Worm (Caenorhabditis elegans): Measurements from ENCODE around the gene Y69A2AL.2.

Gene Y69A2AL.2

DNA sequence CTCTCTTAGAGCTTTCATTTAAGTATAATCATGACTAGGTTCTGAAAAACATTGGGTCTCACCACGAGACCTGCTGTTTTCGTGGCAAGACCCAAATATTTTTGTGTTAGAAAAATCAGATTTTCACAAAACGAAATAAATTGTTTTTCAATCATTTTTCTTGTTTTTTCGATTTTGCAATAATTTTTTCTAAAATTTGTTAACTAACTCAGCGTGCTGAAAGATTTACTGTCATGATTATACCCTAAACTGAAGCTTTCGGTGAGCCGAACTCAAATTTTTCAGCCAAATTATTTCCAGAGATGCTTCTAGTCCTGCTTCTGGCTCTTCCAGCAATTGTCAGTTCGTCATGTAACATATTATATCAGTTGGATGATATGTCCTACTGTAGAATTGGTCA, at the start of gene Y69A2AL.2:
Y69A2AL.2 (plus strand) TSS at position 301 of the 400 bp plus-strand sequence.
- TF ChIP-seq scrt-1 (GFP tag; IDR thresholded peaks at IDR 0.05) (no peak), tra-4 (tag; optimal IDR thresholded peaks at IDR 0.05) (no peak), ceh-13 (GFP tag; optimal IDR thresholded peaks at IDR 0.05) (no peak), F13C5.2 (tag; optimal IDR thresholded peaks at IDR 0.05) (no peak), aly-1 (tag; optimal IDR thresholded peaks at IDR 0.05) (no peak), hmg-4 (GFP tag; optimal IDR thresholded peaks at IDR 0.05) (no peak), sea-1 (GFP tag; conservative IDR thresholded peaks at IDR 0.05) (no peak), hnd-1 (tag; optimal IDR thresholded peaks at IDR 0.05) (no peak), B0310.2 (tag; optimal IDR thresholded peaks at IDR 0.05) (no peak), hmbx-1 (tag; optimal IDR thresholded peaks at IDR 0.05) (no peak), pes-1 (GFP tag; IDR thresholded peaks at IDR 0.05) (no peak), ets-7 (tag; optimal IDR thresholded peaks at IDR 0.05) (no peak), ama-1 (optimal IDR thresholded peaks at IDR 0.05) (no peak), tbx-11 (GFP tag; IDR thresholded peaks at IDR 0.05) (no peak), tbx-37 (GFP tag; conservative IDR thresholded peaks at IDR 0.05) (no peak), flt-1 (GFP tag; IDR thresholded peaks at IDR 0.05) (no peak), ceh-36 (tag; optimal IDR thresholded peaks at IDR 0.05) (no peak)

ce11 chrIV:2432693-2433092, 49.4 kb upstream of the Y69A2AL.2 start, which contains the start of gene C45G7.4:
Gene C45G7.4 (plus strand): TSS chrIV:2432993.
- TF ChIP-seq flt-1 (GFP tag; IDR thresholded peaks at IDR 0.05) (no peak), F13C5.2 (tag; optimal IDR thresholded peaks at IDR 0.05) (no peak), tbx-37 (GFP tag; conservative IDR thresholded peaks at IDR 0.05) (no peak), scrt-1 (GFP tag; IDR thresholded peaks at IDR 0.05) (no peak), hmbx-1 (tag; optimal IDR thresholded peaks at IDR 0.05) (no peak), tbx-11 (GFP tag; IDR thresholded peaks at IDR 0.05) (no peak), aly-1 (tag; optimal IDR thresholded peaks at IDR 0.05) (no peak), ets-7 (tag; optimal IDR thresholded peaks at IDR 0.05) (no peak), ceh-36 (tag; optimal IDR thresholded peaks at IDR 0.05) (no peak), sea-1 (GFP tag; conservative IDR thresholded peaks at IDR 0.05) (no peak), hnd-1 (tag; optimal IDR thresholded peaks at IDR 0.05) (no peak), ama-1 (optimal IDR thresholded peaks at IDR 0.05) (no peak), ceh-13 (GFP tag; optimal IDR thresholded peaks at IDR 0.05) (no peak), hmg-4 (GFP tag; optimal IDR thresholded peaks at IDR 0.05) (no peak), tra-4 (tag; optimal IDR thresholded peaks at IDR 0.05) (no peak), B0310.2 (tag; optimal IDR thresholded peaks at IDR 0.05) (no peak), pes-1 (GFP tag; IDR thresholded peaks at IDR 0.05) (no peak)

- TF ChIP-seq hmbx-1 (tag; optimal IDR thresholded peaks at IDR 0.05), result no peak
- no peak for TF ChIP-seq ceh-36 (tag; optimal IDR thresholded peaks at IDR 0.05)
- TF ChIP-seq ama-1 (optimal IDR thresholded peaks at IDR 0.05), result no peak
- TF ChIP-seq hnd-1 (tag; optimal IDR thresholded peaks at IDR 0.05), result no peak
- no peak for TF ChIP-seq sea-1 (GFP tag; conservative IDR thresholded peaks at IDR 0.05)
- no peak for TF ChIP-seq ets-7 (tag; optimal IDR thresholded peaks at IDR 0.05)
- TF ChIP-seq flt-1 (GFP tag; IDR thresholded peaks at IDR 0.05), result no peak
Observed at ce11 chrIV:2434366-2434765, 47.7 kb upstream of the Y69A2AL.2 start.

DNA sequence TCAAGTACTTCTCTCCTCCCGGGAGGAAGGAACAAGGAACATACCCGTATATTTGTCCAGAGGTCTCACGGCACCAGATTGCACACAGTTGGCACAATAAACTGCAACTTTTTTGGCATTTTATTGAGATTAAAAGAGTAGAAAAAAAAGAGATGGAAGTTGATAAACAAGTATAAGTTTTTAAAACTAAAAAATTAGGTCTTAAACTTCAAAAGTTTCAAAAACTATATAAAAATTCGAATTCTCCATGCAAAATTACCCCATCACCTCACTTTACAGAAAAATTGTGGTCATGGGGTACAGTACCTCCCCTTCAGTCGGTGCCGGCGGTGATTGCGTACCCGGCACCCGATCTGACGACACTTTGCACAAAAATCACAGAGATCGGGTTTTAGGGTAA, 30.8 kb upstream of the Y69A2AL.2 start, which contains the start of gene C45G7.13:
C45G7.13 (minus strand) TSS at position 101 of the 400 bp plus-strand sequence.
- TF ChIP-seq tra-4 (tag; optimal IDR thresholded peaks at IDR 0.05), result no peak
- no peak for TF ChIP-seq F13C5.2 (tag; optimal IDR thresholded peaks at IDR 0.05)
- TF ChIP-seq ama-1 (optimal IDR thresholded peaks at IDR 0.05), result no peak
- no peak for TF ChIP-seq ets-7 (tag; optimal IDR thresholded peaks at IDR 0.05)
- TF ChIP-seq hmg-4 (GFP tag; optimal IDR thresholded peaks at IDR 0.05), result no peak
- no peak for TF ChIP-seq B0310.2 (tag; optimal IDR thresholded peaks at IDR 0.05)
- no peak for TF ChIP-seq hnd-1 (tag; optimal IDR thresholded peaks at IDR 0.05)
- no peak for TF ChIP-seq aly-1 (tag; optimal IDR thresholded peaks at IDR 0.05)
- TF ChIP-seq ceh-36 (tag; optimal IDR thresholded peaks at IDR 0.05), result no peak
- no peak for TF ChIP-seq pes-1 (GFP tag; IDR thresholded peaks at IDR 0.05)
- no peak for TF ChIP-seq hmbx-1 (tag; optimal IDR thresholded peaks at IDR 0.05)
- TF ChIP-seq sea-1 (GFP tag; conservative IDR thresholded peaks at IDR 0.05), result no peak
- TF ChIP-seq ceh-13 (GFP tag; optimal IDR thresholded peaks at IDR 0.05), result no peak

DNA sequence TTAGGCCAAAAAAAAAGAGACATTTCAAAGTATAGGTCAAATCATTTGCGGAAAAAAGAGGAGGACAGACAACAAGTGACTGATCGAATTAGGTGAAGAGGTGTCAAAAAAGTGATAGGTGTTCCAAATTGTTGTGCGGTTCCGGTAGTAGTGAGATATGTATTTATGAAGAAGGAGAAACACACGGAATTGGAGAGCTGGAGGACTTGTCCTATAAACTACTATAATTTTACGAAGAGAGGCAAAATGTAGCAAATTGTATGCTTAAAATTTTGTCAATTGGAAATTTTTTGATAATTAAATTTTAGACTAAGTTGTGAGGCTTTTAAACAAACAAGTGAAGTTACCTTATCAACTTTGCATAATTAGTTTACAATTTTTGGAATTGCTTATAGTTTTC, 30.4 kb upstream of the Y69A2AL.2 start:
- TF ChIP-seq hmg-4 (GFP tag; optimal IDR thresholded peaks at IDR 0.05) (no peak), flt-1 (GFP tag; IDR thresholded peaks at IDR 0.05) (no peak), tbx-11 (GFP tag; IDR thresholded peaks at IDR 0.05) (no peak), ama-1 (optimal IDR thresholded peaks at IDR 0.05) (no peak), tra-4 (tag; optimal IDR thresholded peaks at IDR 0.05) (no peak), ceh-36 (tag; optimal IDR thresholded peaks at IDR 0.05) (no peak), ets-7 (tag; optimal IDR thresholded peaks at IDR 0.05) (no peak), ceh-13 (GFP tag; optimal IDR thresholded peaks at IDR 0.05) (no peak), scrt-1 (GFP tag; IDR thresholded peaks at IDR 0.05) (no peak), hnd-1 (tag; optimal IDR thresholded peaks at IDR 0.05) (no peak), hmbx-1 (tag; optimal IDR thresholded peaks at IDR 0.05) (no peak), pes-1 (GFP tag; IDR thresholded peaks at IDR 0.05) (no peak), aly-1 (tag; optimal IDR thresholded peaks at IDR 0.05) (no peak)

ce11 chrIV:2455128-2455527, 26.9 kb upstream of the Y69A2AL.2 start:
- TF ChIP-seq pes-1 (GFP tag; IDR thresholded peaks at IDR 0.05) (no peak), ceh-13 (GFP tag; optimal IDR thresholded peaks at IDR 0.05) (no peak), scrt-1 (GFP tag; IDR thresholded peaks at IDR 0.05) (no peak)

DNA sequence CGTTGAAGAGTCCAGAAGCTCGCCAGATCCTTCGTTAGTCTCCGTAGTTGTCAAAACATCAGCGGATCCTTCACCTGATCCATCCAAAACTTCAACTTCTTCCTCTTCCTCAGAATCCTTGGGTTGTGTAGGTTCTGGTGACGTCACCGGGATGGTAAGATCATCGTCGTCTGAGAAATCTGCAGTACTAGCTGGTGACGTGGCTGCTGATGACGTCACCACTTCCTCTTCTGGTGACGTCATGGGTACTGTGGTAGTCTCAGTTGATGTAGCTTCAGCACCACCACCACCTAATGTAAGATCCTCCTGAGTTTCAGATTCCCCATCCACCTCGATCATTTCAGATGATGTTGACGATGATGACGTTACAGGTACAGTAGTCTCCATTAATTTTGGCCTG, 20.7 kb upstream of the Y69A2AL.2 start:
- no peak for TF ChIP-seq F13C5.2 (tag; optimal IDR thresholded peaks at IDR 0.05)

ce11 chrIV:2463311-2463710, 18.7 kb upstream of the Y69A2AL.2 start, which contains the start of gene cdh-10:
Gene cdh-10 (minus strand): TSS chrIV:2463369.
- no peak for TF ChIP-seq aly-1 (tag; optimal IDR thresholded peaks at IDR 0.05)
- TF ChIP-seq B0310.2 (tag; optimal IDR thresholded peaks at IDR 0.05), result no peak
- no peak for TF ChIP-seq F13C5.2 (tag; optimal IDR thresholded peaks at IDR 0.05)
- no peak for TF ChIP-seq hnd-1 (tag; optimal IDR thresholded peaks at IDR 0.05)
- TF ChIP-seq ceh-36 (tag; optimal IDR thresholded peaks at IDR 0.05), result no peak
- TF ChIP-seq scrt-1 (GFP tag; IDR thresholded peaks at IDR 0.05), result no peak
- no peak for TF ChIP-seq tbx-11 (GFP tag; IDR thresholded peaks at IDR 0.05)
- no peak for TF ChIP-seq sea-1 (GFP tag; conservative IDR thresholded peaks at IDR 0.05)
- no peak for TF ChIP-seq flt-1 (GFP tag; IDR thresholded peaks at IDR 0.05)
- no peak for TF ChIP-seq hmbx-1 (tag; optimal IDR thresholded peaks at IDR 0.05)
- TF ChIP-seq ama-1 (optimal IDR thresholded peaks at IDR 0.05), result no peak
- no peak for TF ChIP-seq ceh-13 (GFP tag; optimal IDR thresholded peaks at IDR 0.05)
- TF ChIP-seq tra-4 (tag; optimal IDR thresholded peaks at IDR 0.05), result no peak
- no peak for TF ChIP-seq pes-1 (GFP tag; IDR thresholded peaks at IDR 0.05)
- no peak for TF ChIP-seq hmg-4 (GFP tag; optimal IDR thresholded peaks at IDR 0.05)
- TF ChIP-seq tbx-37 (GFP tag; conservative IDR thresholded peaks at IDR 0.05), result no peak
- no peak for TF ChIP-seq ets-7 (tag; optimal IDR thresholded peaks at IDR 0.05)
